Worm (Caenorhabditis elegans): ENCODE data around the gene F10G7.5.

DNA sequence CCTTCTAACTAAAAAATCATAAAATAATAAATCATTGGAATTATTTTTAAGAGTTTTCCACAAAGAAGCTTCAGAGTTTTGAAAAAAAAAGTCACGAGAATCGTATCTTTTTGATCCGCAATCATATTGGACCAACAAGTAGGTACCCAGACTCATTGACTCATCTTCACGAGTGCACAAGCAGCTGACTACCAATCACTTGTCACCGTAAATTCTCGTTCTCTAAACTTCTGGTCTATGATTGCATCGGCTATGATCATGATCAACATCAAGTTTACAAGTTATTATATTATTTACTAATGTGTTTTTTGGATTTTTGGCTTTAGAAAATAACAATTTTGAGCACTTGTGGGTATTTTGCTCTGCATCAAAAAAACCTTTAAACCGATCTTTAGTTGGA lies 17.0 kb upstream of the F10G7.5 start:
- TF ChIP-seq unc-30 (tag; optimal IDR thresholded peaks at IDR 0.05) = no peak
- no peak for TF ChIP-seq nhr-11 (tag; optimal IDR thresholded peaks at IDR 0.05)
- TF ChIP-seq unc-86 (tag; optimal IDR thresholded peaks at IDR 0.05) = no peak
- no peak for TF ChIP-seq nhr-76 (tag; optimal IDR thresholded peaks at IDR 0.05)

Data from whole organism, L1 larva.